In genomic region chr3R:5371563-5371962, dm6 we compare ENCODE assay signal across 1 fruit fly cellular context.
A peak's percentile ranks its signal among the peaks of the same experiment; 100 is the strongest.
TF ChIP-seq lines count a peak whose summit lies in the region.

TSS of gene Polr2F (plus strand) at chr3R:5371795.

TF ChIP-seq in whole organism, embryonic, 481 proteins besides CTCF, POLR2A, EP300 and RAD21 (continued from another document and continues in another):
- TF ChIP-seq run (tag; optimal IDR thresholded peaks at IDR 0.05; lab: Kevin White, UChicago) (no peak), Myb (GFP tag; optimal IDR thresholded peaks at IDR 0.05; lab: Kevin White, UChicago) (peak; percentile 89), ken (GFP tag; IDR thresholded peaks at IDR 0.05; lab: Robert Waterston, UW) (peak; percentile 87), CG12391 (tag; optimal IDR thresholded peaks at IDR 0.05; lab: Kevin White, UChicago) (peak; percentile 79), gsb-n (tag; optimal IDR thresholded peaks at IDR 0.05; lab: Kevin White, UChicago) (peak; percentile 41), CG31224 (GFP tag; IDR thresholded peaks at IDR 0.05; lab: Robert Waterston, UW) (0 out of 2 replicates have a peak, but pooled peaks have one; percentile 26), CG8924 (tag; optimal IDR thresholded peaks at IDR 0.05; lab: Kevin White, UChicago) (peak; percentile 66), Usf (GFP tag; optimal IDR thresholded peaks at IDR 0.05; lab: Kevin White, UChicago) (peak; percentile 70), CG2678 (tag; optimal IDR thresholded peaks at IDR 0.05; lab: Kevin White, UChicago) (peak; percentile 63), CG3163 (GFP tag; optimal IDR thresholded peaks at IDR 0.05; lab: Kevin White, UChicago) (peak; percentile 81), CG2116 (GFP tag; optimal IDR thresholded peaks at IDR 0.05; lab: Kevin White, UChicago) (peak; percentile 100), tna (GFP tag; IDR thresholded peaks at IDR 0.05; lab: Robert Waterston, UW; ENCODE audit: partially characterized antibody) (peak; percentile 27; the same call in 1 of the 2 replicates), zfh1 (GFP tag; IDR thresholded peaks at IDR 0.05; lab: Robert Waterston, UW) (peak; percentile 81), CG11560 (tag; IDR thresholded peaks at IDR 0.05; lab: Robert Waterston, UW) (peak; percentile 100), NfI (GFP tag; optimal IDR thresholded peaks at IDR 0.05; lab: Kevin White, UChicago) (peak; percentile 90), Rfx (GFP tag; IDR thresholded peaks at IDR 0.05; lab: Robert Waterston, UW) (peak; percentile 94), CG8765 (GFP tag; IDR thresholded peaks at IDR 0.05; lab: Robert Waterston, UW) (0 out of 2 replicates have a peak, but pooled peaks have one; percentile 19), da (GFP tag; optimal IDR thresholded peaks at IDR 0.05; lab: Kevin White, UChicago) (peak; percentile 76), Gug (GFP tag; IDR thresholded peaks at IDR 0.05; lab: Robert Waterston, UW) (peak; percentile 78; the same call in 3 of the 4 replicates), ewg (GFP tag; optimal IDR thresholded peaks at IDR 0.05; lab: Kevin White, UChicago) (peak; percentile 100), Atf6 (GFP tag; IDR thresholded peaks at IDR 0.05; lab: Robert Waterston, UW) (peak; percentile 70), Eip74EF (GFP tag; optimal IDR thresholded peaks at IDR 0.05; lab: Kevin White, UChicago) (no peak), CG18011 (GFP tag; optimal IDR thresholded peaks at IDR 0.05; lab: Kevin White, UChicago) (peak; percentile 54), CG17802 (tag; optimal IDR thresholded peaks at IDR 0.05; lab: Kevin White, UChicago) (peak; percentile 59), Opbp (GFP tag; IDR thresholded peaks at IDR 0.05; lab: Robert Waterston, UW; ENCODE audit: partially characterized antibody) (peak; percentile 80), nmo (GFP tag; optimal IDR thresholded peaks at IDR 0.05; lab: Kevin White, UChicago) (peak; percentile 78), NFAT (GFP tag; IDR thresholded peaks at IDR 0.05; lab: Robert Waterston, UW) (peak; percentile 93), B-H2 (GFP tag; optimal IDR thresholded peaks at IDR 0.05; lab: Kevin White, UChicago) (peak; percentile 93), CG17359 (tag; optimal IDR thresholded peaks at IDR 0.05; lab: Kevin White, UChicago) (peak; percentile 71), esg (GFP tag; conservative IDR thresholded peaks at IDR 0.05; lab: Robert Waterston, UW) (0 out of 2 replicates have a peak, but pooled peaks have one; percentile 42), sens (GFP tag; lab: Kevin White, UChicago) (peak; percentile 96), dm (GFP tag; optimal IDR thresholded peaks at IDR 0.05; lab: Kevin White, UChicago) (peak; percentile 99), CG33213 (GFP tag; optimal IDR thresholded peaks at IDR 0.05; lab: Kevin White, UChicago) (peak; percentile 90), CG10267 (tag; optimal IDR thresholded peaks at IDR 0.05; lab: Kevin White, UChicago) (peak; percentile 99), Neu2 (GFP tag; optimal IDR thresholded peaks at IDR 0.05; lab: Kevin White, UChicago; ENCODE audit: borderline replicate concordance) (peak; percentile 20), CG1024 (GFP tag; IDR thresholded peaks at IDR 0.05; lab: Robert Waterston, UW) (peak; percentile 53), en (GFP tag; optimal IDR thresholded peaks at IDR 0.05; lab: Kevin White, UChicago) (peak; percentile 49), crol (GFP tag; IDR thresholded peaks at IDR 0.05; lab: Robert Waterston, UW) (no peak), TFAM (GFP tag; optimal IDR thresholded peaks at IDR 0.05; lab: Kevin White, UChicago) (no peak), Abd-B (GFP tag; optimal IDR thresholded peaks at IDR 0.05; lab: Kevin White, UChicago) (peak; percentile 53), CG10654 (GFP tag; optimal IDR thresholded peaks at IDR 0.05; lab: Kevin White, UChicago) (peak; percentile 86), shn (GFP tag; optimal IDR thresholded peaks at IDR 0.05; lab: Kevin White, UChicago) (peak; percentile 95), Ssrp (tag; optimal IDR thresholded peaks at IDR 0.05; lab: Kevin White, UChicago) (peak; percentile 57), CG32532 (GFP tag; IDR thresholded peaks at IDR 0.05; lab: Robert Waterston, UW) (peak; percentile 87), Hmr (GFP tag; optimal IDR thresholded peaks at IDR 0.05; lab: Kevin White, UChicago) (peak; percentile 86), MTF-1 (GFP tag; optimal IDR thresholded peaks at IDR 0.05; lab: Kevin White, UChicago; ENCODE audit: borderline replicate concordance) (peak; percentile 89), chm (GFP tag; IDR thresholded peaks at IDR 0.05; lab: Robert Waterston, UW) (peak; percentile 69), gfzf (GFP tag; optimal IDR thresholded peaks at IDR 0.05; lab: Kevin White, UChicago) (peak; percentile 58), Blimp-1 (GFP tag; optimal IDR thresholded peaks at IDR 0.05; lab: Kevin White, UChicago) (peak; percentile 51), CG7745 (tag; optimal IDR thresholded peaks at IDR 0.05; lab: Kevin White, UChicago) (no peak), h (optimal IDR thresholded peaks at IDR 0.05; lab: Kevin White, UChicago) (no peak), Dp (GFP tag; optimal IDR thresholded peaks at IDR 0.05; lab: Kevin White, UChicago) (peak; percentile 95), CG10565 (GFP tag; optimal IDR thresholded peaks at IDR 0.05; lab: Kevin White, UChicago) (no peak), CG10274 (GFP tag; optimal IDR thresholded peaks at IDR 0.05; lab: Kevin White, UChicago) (no peak), hth (optimal IDR thresholded peaks at IDR 0.05; lab: Kevin White, UChicago) (no peak), CG2129 (GFP tag; IDR thresholded peaks at IDR 0.05; lab: Robert Waterston, UW; ENCODE audit: partially characterized antibody) (no peak), jumu (GFP tag; optimal IDR thresholded peaks at IDR 0.05; lab: Kevin White, UChicago) (peak; percentile 94), CG7963 (GFP tag; IDR thresholded peaks at IDR 0.05; lab: Robert Waterston, UW; ENCODE audit: partially characterized antibody) (peak; percentile 41; the same call in 1 of the 3 replicates), Ets97D (GFP tag; optimal IDR thresholded peaks at IDR 0.05; lab: Kevin White, UChicago) (peak; percentile 96), H15 (GFP tag; IDR thresholded peaks at IDR 0.05; lab: Robert Waterston, UW) (peak; percentile 84), hkb (optimal IDR thresholded peaks at IDR 0.05; lab: Kevin White, UChicago) (no peak), hkb (GFP tag; IDR thresholded peaks at IDR 0.05; lab: Robert Waterston, UW) (peak; percentile 73), CkIIα-i1 (GFP tag; IDR thresholded peaks at IDR 0.05; lab: Robert Waterston, UW) (no peak), Doc2 (GFP tag; IDR thresholded peaks at IDR 0.05; lab: Robert Waterston, UW) (no peak), Stat92E (GFP tag; optimal IDR thresholded peaks at IDR 0.05; lab: Kevin White, UChicago) (peak in 1 of 3 experiments; percentile 74), fd3F (GFP tag; optimal IDR thresholded peaks at IDR 0.05; lab: Kevin White, UChicago) (peak; percentile 70), Awh (GFP tag; IDR thresholded peaks at IDR 0.05; lab: Robert Waterston, UW) (peak; percentile 28; the same call in 1 of the 2 replicates), twi (tag; optimal IDR thresholded peaks at IDR 0.05; lab: Kevin White, UChicago) (peak; percentile 63), sob (GFP tag; IDR thresholded peaks at IDR 0.05; lab: Robert Waterston, UW) (peak; percentile 93), CG5245 (GFP tag; optimal IDR thresholded peaks at IDR 0.05; lab: Kevin White, UChicago) (peak; percentile 81), her (GFP tag; optimal IDR thresholded peaks at IDR 0.05; lab: Kevin White, UChicago) (peak; percentile 92), tll (GFP tag; optimal IDR thresholded peaks at IDR 0.05; lab: Kevin White, UChicago) (no peak), CG16779 (GFP tag; IDR thresholded peaks at IDR 0.05; lab: Robert Waterston, UW) (peak; percentile 87), slou (GFP tag; optimal IDR thresholded peaks at IDR 0.05; lab: Kevin White, UChicago) (peak; percentile 63), CG17568 (GFP tag; optimal IDR thresholded peaks at IDR 0.05; lab: Kevin White, UChicago) (no peak), Xrp1 (GFP tag; IDR thresholded peaks at IDR 0.05; lab: Robert Waterston, UW) (peak; percentile 79), hb (GFP tag; IDR thresholded peaks at IDR 0.05; lab: Robert Waterston, UW; ENCODE audit: partially characterized antibody) (no peak), CrebB (tag; optimal IDR thresholded peaks at IDR 0.05; lab: Kevin White, UChicago) (peak; percentile 69), Vsx1 (GFP tag; optimal IDR thresholded peaks at IDR 0.05; lab: Kevin White, UChicago) (no peak), kah (GFP tag; optimal IDR thresholded peaks at IDR 0.05; lab: Kevin White, UChicago) (peak; percentile 50), gcm2 (GFP tag; optimal IDR thresholded peaks at IDR 0.05; lab: Kevin White, UChicago) (peak; percentile 72), p53 (GFP tag; optimal IDR thresholded peaks at IDR 0.05; lab: Kevin White, UChicago) (peak; percentile 80), Hsf (GFP tag; optimal IDR thresholded peaks at IDR 0.05; lab: Kevin White, UChicago) (peak; percentile 92), bowl (GFP tag; IDR thresholded peaks at IDR 0.05; lab: Robert Waterston, UW) (no peak), CG18764 (GFP tag; optimal IDR thresholded peaks at IDR 0.05; lab: Kevin White, UChicago) (peak; percentile 80), Dref (GFP tag; IDR thresholded peaks at IDR 0.05; lab: Robert Waterston, UW) (peak; percentile 93), YL-1 (GFP tag; optimal IDR thresholded peaks at IDR 0.05; lab: Kevin White, UChicago) (peak; percentile 93), BEAF-32 (GFP tag; optimal IDR thresholded peaks at IDR 0.05; lab: Kevin White, UChicago) (peak; percentile 63), Poxn (GFP tag; IDR thresholded peaks at IDR 0.05; lab: Robert Waterston, UW) (no peak; the same call in 1 of the 2 replicates), ems (GFP tag; optimal IDR thresholded peaks at IDR 0.05; lab: Kevin White, UChicago) (peak; percentile 90), CG9437 (GFP tag; optimal IDR thresholded peaks at IDR 0.05; lab: Kevin White, UChicago) (peak; percentile 21), Tbp (GFP tag; optimal IDR thresholded peaks at IDR 0.05; lab: Kevin White, UChicago) (no peak), CG17912 (GFP tag; optimal IDR thresholded peaks at IDR 0.05; lab: Kevin White, UChicago) (peak; percentile 92), CG2202 (tag; optimal IDR thresholded peaks at IDR 0.05; lab: Kevin White, UChicago) (peak; percentile 13), corto (GFP tag; optimal IDR thresholded peaks at IDR 0.05; lab: Kevin White, UChicago) (no peak), Side (GFP tag; optimal IDR thresholded peaks at IDR 0.05; lab: Kevin White, UChicago) (peak; percentile 89), pum (GFP tag; optimal IDR thresholded peaks at IDR 0.05; lab: Kevin White, UChicago) (peak; percentile 90), Med (GFP tag; lab: Kevin White, UChicago) (peak; percentile 99), CG10959 (GFP tag; IDR thresholded peaks at IDR 0.05; lab: Robert Waterston, UW) (peak; percentile 38; the same call in 1 of the 2 replicates), ab (GFP tag; optimal IDR thresholded peaks at IDR 0.05; lab: Kevin White, UChicago) (peak; percentile 63), Atf-2 (GFP tag; optimal IDR thresholded peaks at IDR 0.05; lab: Kevin White, UChicago) (peak; percentile 82), zfh2 (GFP tag; optimal IDR thresholded peaks at IDR 0.05; lab: Kevin White, UChicago) (peak; percentile 97), ap (GFP tag; IDR thresholded peaks at IDR 0.05; lab: Robert Waterston, UW) (peak; percentile 43; the same call in 1 of the 2 replicates), HHEX (GFP tag; optimal IDR thresholded peaks at IDR 0.05; lab: Kevin White, UChicago) (peak; percentile 76), wek (GFP tag; optimal IDR thresholded peaks at IDR 0.05; lab: Kevin White, UChicago) (peak; percentile 32), chinmo (GFP tag; IDR thresholded peaks at IDR 0.05; lab: Robert Waterston, UW; ENCODE audit: partially characterized antibody) (peak; percentile 89), pzg (GFP tag; optimal IDR thresholded peaks at IDR 0.05; lab: Kevin White, UChicago) (peak; percentile 98), Adf1 (GFP tag; IDR thresholded peaks at IDR 0.05; lab: Robert Waterston, UW) (peak; percentile 72), cas (GFP tag; IDR thresholded peaks at IDR 0.05; lab: Robert Waterston, UW) (peak; percentile 78), HLH54F (GFP tag; optimal IDR thresholded peaks at IDR 0.05; lab: Kevin White, UChicago) (peak; percentile 96), ac (GFP tag; optimal IDR thresholded peaks at IDR 0.05; lab: Kevin White, UChicago) (no peak), maf-S (GFP tag; optimal IDR thresholded peaks at IDR 0.05; lab: Kevin White, UChicago) (peak; percentile 91), CG8089 (GFP tag; optimal IDR thresholded peaks at IDR 0.05; lab: Kevin White, UChicago) (peak; percentile 79), Dip3 (GFP tag; optimal IDR thresholded peaks at IDR 0.05; lab: Kevin White, UChicago) (peak; percentile 92), dimm (GFP tag; IDR thresholded peaks at IDR 0.05; lab: Robert Waterston, UW) (no peak), CG5953 (GFP tag; IDR thresholded peaks at IDR 0.05; lab: Robert Waterston, UW) (peak; percentile 51; the same call in 1 of the 2 replicates), danr (GFP tag; IDR thresholded peaks at IDR 0.05; lab: Robert Waterston, UW) (peak; percentile 47; the same call in 1 of the 2 replicates), ato (GFP tag; IDR thresholded peaks at IDR 0.05; lab: Robert Waterston, UW; ENCODE audit: partially characterized antibody) (peak; percentile 12; the same call in 1 of the 2 replicates), dpn (GFP tag; optimal IDR thresholded peaks at IDR 0.05; lab: Kevin White, UChicago) (peak; percentile 93 to 95), CG13287 (GFP tag; IDR thresholded peaks at IDR 0.05; lab: Robert Waterston, UW; ENCODE audit: partially characterized antibody) (peak; percentile 70), CG4730 (GFP tag; IDR thresholded peaks at IDR 0.05; lab: Robert Waterston, UW) (peak; percentile 53), ttk (GFP tag; IDR thresholded peaks at IDR 0.05; lab: Robert Waterston, UW) (peak; percentile 66), D19B (GFP tag; optimal IDR thresholded peaks at IDR 0.05; lab: Kevin White, UChicago) (peak; percentile 49), lab (GFP tag; optimal IDR thresholded peaks at IDR 0.05; lab: Kevin White, UChicago) (peak; percentile 87), CG11085 (GFP tag; IDR thresholded peaks at IDR 0.05; lab: Robert Waterston, UW) (peak; percentile 75), lmd (GFP tag; IDR thresholded peaks at IDR 0.05; lab: Robert Waterston, UW) (peak; percentile 76), Taf1 (GFP tag; IDR thresholded peaks at IDR 0.05; lab: Robert Waterston, UW) (peak; percentile 56; the same call in 1 of the 2 replicates), Gsc (GFP tag; IDR thresholded peaks at IDR 0.05; lab: Robert Waterston, UW) (no peak), Ada2b (GFP tag; IDR thresholded peaks at IDR 0.05; lab: Robert Waterston, UW) (peak; percentile 42; the same call in 1 of the 2 replicates)
